Fruit fly (Drosophila melanogaster) whole organism, adult: ENCODE results near the gene MED27.

ENCODE experiments used
- CG11617 ChIP-seq: fragments of 200-800 bp; sonication (Bioruptor generic); optimal IDR thresholded peaks from 2 replicates; lab custom pipeline; 2017; ENCODE audit warnings: mild to moderate bottlenecking, missing biosample characterization, missing genetic modification reagents, missing genetic modification characterization
- CG12768 ChIP-seq: fragments of 200-800 bp; sonication (Bioruptor generic); optimal IDR thresholded peaks from 2 replicates; lab custom pipeline; 2017; ENCODE audit warnings: missing biosample characterization, missing genetic modification characterization, mild to moderate bottlenecking, moderate library complexity, missing genetic modification reagents
- CG14711 ChIP-seq: fragments of 200-800 bp; sonication (Bioruptor generic); optimal IDR thresholded peaks from 2 replicates; lab custom pipeline; 2018; ENCODE audit warnings: missing biosample characterization, mild to moderate bottlenecking, missing genetic modification characterization, moderate library complexity
- CG1620 ChIP-seq: fragments of 200-800 bp; sonication (Bioruptor generic); optimal IDR thresholded peaks from 2 replicates; lab custom pipeline; 2016; ENCODE audit warnings: missing biosample characterization, missing genetic modification characterization
- CG33017 ChIP-seq: fragments of 200-800 bp; sonication (Bioruptor generic); optimal IDR thresholded peaks from 2 replicates; lab custom pipeline; 2018; ENCODE audit warnings: missing biosample characterization, mild to moderate bottlenecking, missing genetic modification characterization, moderate library complexity
- CG5204 ChIP-seq: fragments of 200-800 bp; sonication (Bioruptor generic); optimal IDR thresholded peaks from 2 replicates; lab custom pipeline; 2016; ENCODE audit warnings: missing biosample characterization, missing genetic modification characterization
- CG7045 ChIP-seq: fragments of 200-800 bp; sonication (Bioruptor generic); optimal IDR thresholded peaks from 2 replicates; lab custom pipeline; 2017; ENCODE audit warnings: missing biosample characterization, mild to moderate bottlenecking, missing genetic modification characterization
- CG7101 ChIP-seq: fragments of 200-800 bp; sonication (Bioruptor generic); optimal IDR thresholded peaks from 2 replicates; lab custom pipeline; 2018; ENCODE audit warnings: missing biosample characterization, mild to moderate bottlenecking, missing genetic modification characterization, moderate library complexity
- Clk ChIP-seq: fragments of 200-800 bp; sonication (Bioruptor generic); optimal IDR thresholded peaks from 2 replicates; lab custom pipeline; 2017; ENCODE audit warnings: missing biosample characterization, missing genetic modification characterization
- Crg-1 ChIP-seq: fragments of 200-800 bp; sonication (Bioruptor generic); optimal IDR thresholded peaks from 2 replicates; lab custom pipeline; 2016; ENCODE audit warnings: missing biosample characterization, missing genetic modification characterization
- Hr96 ChIP-seq: fragments of 200-800 bp; sonication (Bioruptor generic); optimal IDR thresholded peaks from 2 replicates; lab custom pipeline; 2016; ENCODE audit warnings: missing biosample characterization, missing genetic modification characterization
- Mnt ChIP-seq: fragments of 200-800 bp; sonication (Bioruptor generic); optimal IDR thresholded peaks from 2 replicates; lab custom pipeline; 2016; ENCODE audit warnings: missing biosample characterization, mild to moderate bottlenecking, missing genetic modification characterization
- bab1 ChIP-seq: fragments of 200-800 bp; sonication (Bioruptor generic); optimal IDR thresholded peaks from 3 replicates; lab custom pipeline; 2019; ENCODE audit warnings: missing biosample characterization, mild to moderate bottlenecking, missing genetic modification characterization, moderate library complexity
- cic ChIP-seq: fragments of 200-800 bp; sonication (Bioruptor generic); optimal IDR thresholded peaks from 2 replicates; lab custom pipeline; 2017; ENCODE audit warnings: missing biosample characterization, mild to moderate bottlenecking, missing genetic modification characterization, moderate library complexity
- cnc ChIP-seq, 2 experiments: fragments of >200 bp; optimal IDR thresholded peaks; 2 replicates each; lab custom pipeline; 2017
- kay ChIP-seq: fragments of 200-800 bp; sonication (Bioruptor generic); peaks from one replicate; lab custom pipeline; 2016; ENCODE audit warnings: missing biosample characterization, missing genetic modification characterization, borderline replicate concordance
- ovo ChIP-seq: fragments of 200-800 bp; sonication (Bioruptor generic); optimal IDR thresholded peaks from 2 replicates; lab custom pipeline; 2016; ENCODE audit warnings: missing biosample characterization, missing genetic modification characterization
- pad ChIP-seq: fragments of 200-800 bp; sonication (Bioruptor generic); optimal IDR thresholded peaks from 3 replicates; lab custom pipeline; 2017; ENCODE audit warnings: missing biosample characterization, missing genetic modification characterization, mild to moderate bottlenecking, moderate library complexity, missing genetic modification reagents
- tj ChIP-seq: fragments of 200-800 bp; sonication (Bioruptor generic); optimal IDR thresholded peaks from 3 replicates; lab custom pipeline; 2017; ENCODE audit warnings: missing biosample characterization, mild to moderate bottlenecking, missing genetic modification characterization, moderate library complexity
- toe ChIP-seq: fragments of 200-800 bp; sonication (Bioruptor generic); optimal IDR thresholded peaks from 2 replicates; lab custom pipeline; 2016; ENCODE audit warnings: missing biosample characterization, missing genetic modification characterization

The MED27 gene

dm6 chr3R:5669740-5670659 is 15.1 kb downstream of the MED27 start:
- TF ChIP-seq cic (GFP tag; lab: Kevin White, UChicago) (peak; percentile 76), CG7101 (tag; lab: Kevin White, UChicago) (no peak), bab1 (GFP tag; lab: Kevin White, UChicago) (no peak), CG33017 (tag; lab: Kevin White, UChicago) (no peak), CG7045 (no peak), CG5204 (GFP tag; lab: Kevin White, UChicago) (no peak), CG11617 (no peak), toe (GFP tag; lab: Kevin White, UChicago) (no peak), cnc (optimal IDR thresholded peaks at IDR 0.05; lab: Kevin White, UChicago) (no peak), CG12768 (GFP tag; lab: Kevin White, UChicago) (peak; percentile 9), CG1620 (GFP tag; lab: Kevin White, UChicago) (no peak), pad (GFP tag; lab: Kevin White, UChicago) (peak; percentile 87), Hr96 (GFP tag; lab: Kevin White, UChicago) (no peak), tj (GFP tag; lab: Kevin White, UChicago) (no peak), ovo (GFP tag; lab: Kevin White, UChicago) (peak; percentile 9), CG14711 (tag; lab: Kevin White, UChicago) (no peak)

DNA sequence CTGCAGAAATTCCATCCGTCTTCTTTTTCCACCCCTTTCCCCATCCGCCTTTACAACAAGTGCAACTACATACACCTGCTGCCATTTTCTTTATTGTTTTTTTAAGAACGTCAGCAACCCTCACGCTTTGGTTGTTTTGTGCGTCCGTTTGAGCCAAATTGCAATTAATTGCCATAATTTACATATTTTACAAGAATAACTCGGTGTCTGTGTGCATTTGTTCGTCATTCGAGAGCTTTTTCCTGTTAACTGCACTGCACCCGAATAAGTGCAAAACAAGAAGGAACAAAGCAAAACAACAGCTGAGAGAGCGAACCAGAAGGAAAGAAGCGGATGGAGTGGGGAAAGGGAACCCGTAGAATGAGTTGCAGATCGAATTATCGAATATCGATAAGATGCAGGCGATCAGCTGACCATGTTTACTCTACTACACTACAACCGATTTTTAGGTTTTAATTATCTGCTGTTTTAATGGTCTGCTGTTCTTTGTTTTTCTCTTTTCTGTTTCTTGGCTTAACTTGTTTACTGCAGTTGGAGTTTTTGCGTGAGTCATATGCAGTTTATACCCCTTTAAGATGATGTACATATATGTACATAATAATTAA is 15.8 kb downstream of the MED27 start:
- TF ChIP-seq bab1 (GFP tag; lab: Kevin White, UChicago) (no peak), Crg-1 (GFP tag; lab: Kevin White, UChicago) (no peak), CG12768 (GFP tag; lab: Kevin White, UChicago) (no peak), ovo (GFP tag; lab: Kevin White, UChicago) (no peak), kay (GFP tag; lab: Kevin White, UChicago) (peak; percentile 64), cnc (optimal IDR thresholded peaks at IDR 0.05; lab: Kevin White, UChicago) (peak; percentile 20 to 54), CG11617 (peak; percentile 0), Hr96 (GFP tag; lab: Kevin White, UChicago) (no peak), pad (GFP tag; lab: Kevin White, UChicago) (peak; percentile 72), tj (GFP tag; lab: Kevin White, UChicago) (peak; percentile 65), CG14711 (tag; lab: Kevin White, UChicago) (no peak), CG1620 (GFP tag; lab: Kevin White, UChicago) (no peak), toe (GFP tag; lab: Kevin White, UChicago) (no peak)

dm6 chr3R:5671265-5671663 is 16.3 kb downstream of the MED27 start:
- TF ChIP-seq CG7101 (tag; lab: Kevin White, UChicago) (no peak), tj (GFP tag; lab: Kevin White, UChicago) (peak; percentile 63), CG12768 (GFP tag; lab: Kevin White, UChicago) (peak; percentile 24), ovo (GFP tag; lab: Kevin White, UChicago) (no peak), CG7045 (no peak), cic (GFP tag; lab: Kevin White, UChicago) (peak; percentile 25), kay (GFP tag; lab: Kevin White, UChicago) (peak; percentile 14)

DNA sequence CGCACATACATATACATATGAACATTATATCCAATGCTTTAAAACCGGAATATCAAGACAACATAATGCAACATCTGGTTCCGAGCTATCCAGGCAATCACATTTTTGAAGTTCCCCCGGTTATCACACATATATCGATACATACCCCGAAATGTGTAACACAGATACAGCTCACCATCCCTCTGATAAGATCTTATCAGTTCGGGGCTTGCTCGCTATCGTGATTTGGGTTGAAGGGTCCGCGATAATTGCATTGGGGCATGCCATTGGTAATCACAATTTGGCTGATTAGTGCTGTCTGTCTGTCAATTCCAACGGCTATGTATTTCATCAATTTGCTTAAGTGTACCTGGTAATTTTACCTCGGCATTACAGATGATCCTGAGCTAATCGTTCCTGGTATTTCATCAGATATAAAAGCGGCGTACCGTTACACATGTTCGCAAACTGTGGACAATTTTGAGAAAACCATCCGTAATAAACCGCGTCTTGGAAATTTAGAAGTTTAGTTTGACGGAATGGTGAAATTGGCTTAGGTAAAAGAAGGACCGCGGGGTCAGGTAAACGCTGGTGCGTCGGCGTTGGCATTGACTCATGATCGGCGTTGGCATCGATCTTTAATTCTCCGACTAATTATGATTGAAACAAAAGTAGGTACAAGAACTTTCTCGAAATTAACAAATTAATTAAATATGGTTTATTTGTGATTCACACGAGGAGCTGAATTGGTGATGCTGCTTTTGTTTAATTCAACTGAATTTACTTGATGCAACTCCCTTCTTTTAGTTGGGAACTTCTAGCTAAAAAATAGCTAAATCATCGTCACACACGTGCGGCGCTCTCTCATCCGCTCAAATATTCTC is 17.1 kb downstream of the MED27 start:
- TF ChIP-seq bab1 (GFP tag; lab: Kevin White, UChicago) (no peak), cic (GFP tag; lab: Kevin White, UChicago) (no peak), CG7045 (no peak), Crg-1 (GFP tag; lab: Kevin White, UChicago) (no peak), toe (GFP tag; lab: Kevin White, UChicago) (no peak), CG14711 (tag; lab: Kevin White, UChicago) (no peak), pad (GFP tag; lab: Kevin White, UChicago) (no peak), Hr96 (GFP tag; lab: Kevin White, UChicago) (no peak)

- TF ChIP-seq Mnt (GFP tag; lab: Kevin White, UChicago) (peak; percentile 98), Crg-1 (GFP tag; lab: Kevin White, UChicago) (peak; percentile 69), cnc (optimal IDR thresholded peaks at IDR 0.05; lab: Kevin White, UChicago) (no peak), pad (GFP tag; lab: Kevin White, UChicago) (peak; percentile 50), CG5204 (GFP tag; lab: Kevin White, UChicago) (no peak), CG14711 (tag; lab: Kevin White, UChicago) (peak; percentile 49), ovo (GFP tag; lab: Kevin White, UChicago) (peak; percentile 72), Clk (peak; percentile 24), CG7045 (peak; percentile 66), CG33017 (tag; lab: Kevin White, UChicago) (peak; percentile 56), tj (GFP tag; lab: Kevin White, UChicago) (peak; percentile 47), CG11617 (peak; percentile 69), CG12768 (GFP tag; lab: Kevin White, UChicago) (peak; percentile 49), toe (GFP tag; lab: Kevin White, UChicago) (no peak), CG7101 (tag; lab: Kevin White, UChicago) (peak; percentile 67), cic (GFP tag; lab: Kevin White, UChicago) (peak; percentile 96), Hr96 (GFP tag; lab: Kevin White, UChicago) (peak; percentile 33), CG1620 (GFP tag; lab: Kevin White, UChicago) (no peak), bab1 (GFP tag; lab: Kevin White, UChicago) (peak; percentile 67), kay (GFP tag; lab: Kevin White, UChicago) (peak; percentile 99)
Measured at dm6 chr3R:5672658-5673217, 17.8 kb downstream of the MED27 start.
